Worm (Caenorhabditis elegans): ENCODE data around the gene skp-1.
A peak's percentile ranks its signal among the peaks of the same experiment; 100 is the strongest.

Gene skp-1

DNA sequence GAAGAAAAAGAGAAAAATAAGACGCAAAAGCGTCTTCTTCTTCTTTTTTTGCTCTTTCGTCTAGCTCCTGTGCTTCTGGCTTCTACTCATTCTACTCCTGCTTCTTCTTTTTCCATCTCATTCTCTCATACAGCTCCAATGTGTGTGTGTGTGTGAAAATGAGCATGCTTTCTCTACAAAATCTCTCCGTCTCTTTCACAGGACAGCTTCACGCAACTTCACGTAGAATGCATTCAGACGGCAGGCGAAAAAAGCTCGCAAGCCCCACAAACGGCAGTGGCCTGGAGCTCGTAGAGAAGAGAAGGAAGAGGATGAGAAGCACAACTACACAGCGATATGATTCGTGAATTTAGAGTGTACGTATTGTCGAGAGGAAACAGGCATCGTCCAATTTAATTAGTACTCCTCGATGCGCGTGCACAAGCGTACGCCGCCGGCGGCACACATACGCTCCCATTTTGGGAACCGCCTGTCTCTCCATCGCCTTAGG is 3.9 kb upstream of the skp-1 start:
- TF ChIP-seq sem-4 (tag; optimal IDR thresholded peaks at IDR 0.05) = peak; percentile 62
- TF ChIP-seq sma-3 (GFP tag; optimal IDR thresholded peaks at IDR 0.05) = no peak
- no peak for TF ChIP-seq nhr-12 (tag; optimal IDR thresholded peaks at IDR 0.05)
- peak; percentile 87 for TF ChIP-seq C34F6.9 (tag; optimal IDR thresholded peaks at IDR 0.05)
- no peak for TF ChIP-seq Y55F3AM.14 (GFP tag; optimal IDR thresholded peaks at IDR 0.05)
- peak; percentile 58 for TF ChIP-seq lin-11 (tag; optimal IDR thresholded peaks at IDR 0.05)
- TF ChIP-seq zag-1 (tag; optimal IDR thresholded peaks at IDR 0.05) = peak; percentile 64
- no peak for TF ChIP-seq lin-13 (GFP tag; optimal IDR thresholded peaks at IDR 0.05)
- no peak for TF ChIP-seq ceh-82 (tag; optimal IDR thresholded peaks at IDR 0.05)
- peak; percentile 81 for TF ChIP-seq nhr-129 (tag; optimal IDR thresholded peaks at IDR 0.05)
- TF ChIP-seq skn-1 (tag; optimal IDR thresholded peaks at IDR 0.05) = no peak
- no peak for TF ChIP-seq nhr-25 (tag; optimal IDR thresholded peaks at IDR 0.05)
- peak; percentile 62 for TF ChIP-seq F13H6.1 (tag; optimal IDR thresholded peaks at IDR 0.05)
- TF ChIP-seq ama-1 (optimal IDR thresholded peaks at IDR 0.05) = no peak
- peak in 1 of 2 experiments; percentile 71 for TF ChIP-seq lsy-2 (tag; optimal IDR thresholded peaks at IDR 0.05)
- no peak for TF ChIP-seq nhr-11 (tag; optimal IDR thresholded peaks at IDR 0.05)
- TF ChIP-seq nhr-237 (tag; optimal IDR thresholded peaks at IDR 0.05) = no peak
- peak in 1 of 2 experiments; percentile 73 for TF ChIP-seq mdl-1 (tag; optimal IDR thresholded peaks at IDR 0.05)
- TF ChIP-seq nhr-6 (tag; optimal IDR thresholded peaks at IDR 0.05) = peak; percentile 68
- TF ChIP-seq nhr-23 (tag; optimal IDR thresholded peaks at IDR 0.05) = no peak
- TF ChIP-seq peb-1 (tag; optimal IDR thresholded peaks at IDR 0.05) = no peak
- TF ChIP-seq mbf-1 (tag; optimal IDR thresholded peaks at IDR 0.05) = no peak
- no peak for TF ChIP-seq dmd-4 (tag; optimal IDR thresholded peaks at IDR 0.05)
- TF ChIP-seq unc-62 (GFP tag; optimal IDR thresholded peaks at IDR 0.05) = no peak
- no peak for TF ChIP-seq crh-2 (tag; optimal IDR thresholded peaks at IDR 0.05)
- TF ChIP-seq aly-2 (tag; optimal IDR thresholded peaks at IDR 0.05) = no peak
- no peak for TF ChIP-seq snpc-4 (tag; optimal IDR thresholded peaks at IDR 0.05)
- TF ChIP-seq alr-1 (tag; optimal IDR thresholded peaks at IDR 0.05) = no peak
- TF ChIP-seq nhr-77 (tag; optimal IDR thresholded peaks at IDR 0.05) = no peak
- TF ChIP-seq nhr-21 (tag; optimal IDR thresholded peaks at IDR 0.05) = peak; percentile 3
- TF ChIP-seq unc-39 (tag; optimal IDR thresholded peaks at IDR 0.05) = no peak
- TF ChIP-seq unc-55 (GFP tag; optimal IDR thresholded peaks at IDR 0.05) = peak; percentile 93
- TF ChIP-seq ztf-11 (tag; optimal IDR thresholded peaks at IDR 0.05) = no peak
- no peak for TF ChIP-seq elt-1 (tag; optimal IDR thresholded peaks at IDR 0.05)
- TF ChIP-seq ztf-1 (GFP tag; conservative IDR thresholded peaks at IDR 0.05) = no peak
- no peak for TF ChIP-seq egl-27 (tag; optimal IDR thresholded peaks at IDR 0.05)
- TF ChIP-seq fos-1 (tag; optimal IDR thresholded peaks at IDR 0.05) = no peak
- TF ChIP-seq mab-5 (tag; optimal IDR thresholded peaks at IDR 0.05) = no peak
- no peak for TF ChIP-seq ZK546.5 (tag; optimal IDR thresholded peaks at IDR 0.05)
- TF ChIP-seq R02D3.7 (tag; optimal IDR thresholded peaks at IDR 0.05) = no peak
- no peak for TF ChIP-seq ceh-16 (tag; optimal IDR thresholded peaks at IDR 0.05)
- TF ChIP-seq gmeb-1 (tag; optimal IDR thresholded peaks at IDR 0.05) = no peak
- TF ChIP-seq blmp-1 (tag; optimal IDR thresholded peaks at IDR 0.05; ENCODE audit: insufficient read depth) = no peak
- TF ChIP-seq nhr-10 (tag; optimal IDR thresholded peaks at IDR 0.05) = no peak
- peak; percentile 4 for TF ChIP-seq ztf-4 (tag; optimal IDR thresholded peaks at IDR 0.05)
- TF ChIP-seq lin-39 (tag; optimal IDR thresholded peaks at IDR 0.05) = no peak
- no peak for TF ChIP-seq elt-3 (tag; optimal IDR thresholded peaks at IDR 0.05)
- TF ChIP-seq sma-9 (GFP tag; optimal IDR thresholded peaks at IDR 0.05) = peak; percentile 42
- TF ChIP-seq sma-9 (tag; optimal IDR thresholded peaks at IDR 0.05) = no peak

Measured in whole organism, L2 larva.